Worm (Caenorhabditis elegans) whole organism, late embryonic: ENCODE measurements around the gene srh-47.

ENCODE experiments used
- F13H6.1 ChIP-seq: sonication (generic microtip); optimal IDR thresholded peaks from 2 replicates; lab custom pipeline; 2016; ENCODE audit warnings: missing genetic modification characterization, missing compliant biosample characterization
- K09A11.1 ChIP-seq: sonication (generic microtip); optimal IDR thresholded peaks from 2 replicates; lab custom pipeline; 2017; ENCODE audit warnings: antibody characterized with exemption, mild to moderate bottlenecking, missing genetic modification characterization, missing compliant biosample characterization; ENCODE audit not compliant: insufficient read depth
- ama-1 ChIP-seq: fragments of 150-350 bp; optimal IDR thresholded peaks from 2 replicates; lab custom pipeline; 2014
- ceh-19 ChIP-seq: fragments of 200-800 bp; sonication (Bioruptor generic); optimal IDR thresholded peaks from 2 replicates; lab custom pipeline; 2018; ENCODE audit warnings: mild to moderate bottlenecking, missing genetic modification characterization, missing compliant biosample characterization
- ceh-31 ChIP-seq: sonication (generic microtip); optimal IDR thresholded peaks from 2 replicates; lab custom pipeline; 2016; ENCODE audit warnings: missing genetic modification characterization, missing compliant biosample characterization
- ceh-34 ChIP-seq: sonication (generic microtip); optimal IDR thresholded peaks from 2 replicates; lab custom pipeline; 2016; ENCODE audit warnings: mild to moderate bottlenecking, missing genetic modification characterization, missing compliant biosample characterization
- ceh-45 ChIP-seq: fragments of 200-800 bp; sonication (Bioruptor generic); IDR thresholded peaks from 2 replicates; pipeline ENCODE4 v1.3.6; 2022; ENCODE audit warnings: missing genetic modification reagents, missing genetic modification characterization, missing compliant biosample characterization
- ceh-6 ChIP-seq: fragments of 200-800 bp; sonication (Bioruptor generic); optimal IDR thresholded peaks from 2 replicates; lab custom pipeline; 2018; ENCODE audit warnings: mild to moderate bottlenecking, missing genetic modification characterization, missing compliant biosample characterization
- dve-1 ChIP-seq: sonication (generic microtip); optimal IDR thresholded peaks from 2 replicates; lab custom pipeline; 2017; ENCODE audit warnings: antibody characterized with exemption, mild to moderate bottlenecking, missing genetic modification characterization, missing compliant biosample characterization
- ets-4 ChIP-seq: sonication (generic microtip); optimal IDR thresholded peaks from 2 replicates; lab custom pipeline; 2016; ENCODE audit warnings: missing genetic modification characterization, missing compliant biosample characterization
- eyg-1 ChIP-seq: sonication (generic microtip); optimal IDR thresholded peaks from 2 replicates; lab custom pipeline; 2016; ENCODE audit warnings: missing genotype, missing genetic modification characterization, missing compliant biosample characterization
- fkh-6 ChIP-seq: sonication (generic microtip); optimal IDR thresholded peaks from 2 replicates; lab custom pipeline; 2016; ENCODE audit warnings: missing genetic modification characterization, missing compliant biosample characterization
- gmeb-2 ChIP-seq: sonication (generic microtip); optimal IDR thresholded peaks from 2 replicates; lab custom pipeline; 2016; ENCODE audit warnings: missing genetic modification characterization, inconsistent platforms, missing compliant biosample characterization
- hlh-15 ChIP-seq: sonication (generic microtip); optimal IDR thresholded peaks from 2 replicates; lab custom pipeline; 2016; ENCODE audit warnings: missing genetic modification characterization, missing compliant biosample characterization
- hlh-30 ChIP-seq: sonication (generic microtip); optimal IDR thresholded peaks from 2 replicates; lab custom pipeline; 2017; ENCODE audit warnings: antibody characterized with exemption, missing genetic modification characterization, missing compliant biosample characterization; ENCODE audit not compliant: insufficient read depth
- nhr-232 ChIP-seq: sonication (generic microtip); optimal IDR thresholded peaks from 2 replicates; lab custom pipeline; 2016; ENCODE audit warnings: missing genetic modification characterization, missing compliant biosample characterization
- pag-3 ChIP-seq: sonication (generic microtip); optimal IDR thresholded peaks from 2 replicates; lab custom pipeline; 2016; ENCODE audit warnings: missing compliant biosample characterization, missing genetic modification characterization, borderline replicate concordance
- pax-1 ChIP-seq: fragments of 150-350 bp; optimal IDR thresholded peaks from 2 replicates; lab custom pipeline; 2014; ENCODE audit warnings: missing biosample characterization, missing genetic modification characterization
- pha-2 ChIP-seq: sonication (generic microtip); optimal IDR thresholded peaks from 2 replicates; lab custom pipeline; 2017; ENCODE audit warnings: mild to moderate bottlenecking, missing genetic modification characterization, missing compliant biosample characterization
- pqm-1 ChIP-seq: sonication (generic microtip); optimal IDR thresholded peaks from 2 replicates; lab custom pipeline; 2016; ENCODE audit warnings: missing genetic modification characterization, missing compliant biosample characterization
- pros-1 ChIP-seq: fragments of 150-350 bp; optimal IDR thresholded peaks from 2 replicates; lab custom pipeline; 2014; ENCODE audit warnings: missing biosample characterization, missing genetic modification reagents, missing genetic modification characterization
- ref-2 ChIP-seq: sonication (generic microtip); optimal IDR thresholded peaks from 2 replicates; lab custom pipeline; 2016; ENCODE audit warnings: missing genetic modification characterization, missing compliant biosample characterization
- rnt-1 ChIP-seq: sonication (generic microtip); optimal IDR thresholded peaks from 2 replicates; lab custom pipeline; 2016; ENCODE audit warnings: missing genetic modification characterization, missing compliant biosample characterization
- sox-4 ChIP-seq: sonication (generic microtip); optimal IDR thresholded peaks from 2 replicates; lab custom pipeline; 2017; ENCODE audit warnings: mild to moderate bottlenecking, missing genetic modification characterization, inconsistent platforms, missing compliant biosample characterization
- syd-9 ChIP-seq: sonication (generic microtip); optimal IDR thresholded peaks from 2 replicates; lab custom pipeline; 2016; ENCODE audit warnings: mild to moderate bottlenecking, missing genetic modification characterization, moderate library complexity, missing compliant biosample characterization
- tbx-2 ChIP-seq: sonication (generic microtip); optimal IDR thresholded peaks from 2 replicates; lab custom pipeline; 2016; ENCODE audit warnings: missing genetic modification characterization, missing compliant biosample characterization
- tbx-7 ChIP-seq: sonication (generic microtip); optimal IDR thresholded peaks from 2 replicates; lab custom pipeline; 2016; ENCODE audit warnings: missing genotype, missing genetic modification characterization, missing compliant biosample characterization
- unc-3 ChIP-seq, 2 experiments: fragments of 200-800 bp in 1 of 2; sonication (Bioruptor generic) in 1 of 2; sonication (generic microtip) in 1 of 2; conservative IDR thresholded peaks in 1 of 2; optimal IDR thresholded peaks in 1 of 2; 2 replicates each; pipeline versions ENCODE4 v1.3.6 to Lab custom; 2016 to 2022; ENCODE audit warnings: missing compliant biosample characterization in 2 of 2, missing genetic modification characterization in 2 of 2, missing genetic modification reagents in 1 of 2
- unc-42 ChIP-seq: sonication (generic microtip); optimal IDR thresholded peaks from 2 replicates; lab custom pipeline; 2016; ENCODE audit warnings: missing genotype, missing genetic modification characterization, missing compliant biosample characterization
- unc-55 ChIP-seq: sonication (generic microtip); optimal IDR thresholded peaks from 2 replicates; lab custom pipeline; 2017; ENCODE audit warnings: missing biosample characterization, missing genetic modification reagents, missing genetic modification characterization
- ztf-16 ChIP-seq: sonication (generic microtip); optimal IDR thresholded peaks from 2 replicates; lab custom pipeline; 2017; ENCODE audit warnings: missing genetic modification characterization, missing compliant biosample characterization

The srh-47 gene

DNA sequence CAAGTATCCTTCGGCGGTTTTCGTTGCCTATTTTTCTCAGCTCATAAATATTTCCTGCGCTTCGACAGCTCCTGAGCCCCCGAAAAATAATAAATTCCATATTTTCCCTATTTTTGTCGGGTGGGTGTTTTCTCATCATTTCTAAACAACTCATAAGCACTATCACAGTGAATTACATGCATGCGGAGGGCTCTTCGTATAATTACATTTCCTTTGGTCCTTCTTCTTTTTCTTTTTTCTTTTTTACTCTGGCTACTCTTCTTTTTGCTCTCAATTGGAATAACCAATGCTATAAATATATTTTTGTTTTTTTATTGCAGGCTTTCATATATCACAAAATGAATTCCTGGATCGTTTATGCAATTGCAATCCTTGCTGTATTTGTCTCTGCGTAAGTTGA lies 41.5 kb upstream of the srh-47 start, which contains the start of gene T02E9.5:
TSS of gene T02E9.5 (plus strand) at position 321 of the 400 bp plus-strand sequence.
- TF ChIP-seq unc-42 (tag; lab: Kevin White, UChicago) (peak; percentile 91), ets-4 (tag; lab: Kevin White, UChicago) (no peak)

DNA sequence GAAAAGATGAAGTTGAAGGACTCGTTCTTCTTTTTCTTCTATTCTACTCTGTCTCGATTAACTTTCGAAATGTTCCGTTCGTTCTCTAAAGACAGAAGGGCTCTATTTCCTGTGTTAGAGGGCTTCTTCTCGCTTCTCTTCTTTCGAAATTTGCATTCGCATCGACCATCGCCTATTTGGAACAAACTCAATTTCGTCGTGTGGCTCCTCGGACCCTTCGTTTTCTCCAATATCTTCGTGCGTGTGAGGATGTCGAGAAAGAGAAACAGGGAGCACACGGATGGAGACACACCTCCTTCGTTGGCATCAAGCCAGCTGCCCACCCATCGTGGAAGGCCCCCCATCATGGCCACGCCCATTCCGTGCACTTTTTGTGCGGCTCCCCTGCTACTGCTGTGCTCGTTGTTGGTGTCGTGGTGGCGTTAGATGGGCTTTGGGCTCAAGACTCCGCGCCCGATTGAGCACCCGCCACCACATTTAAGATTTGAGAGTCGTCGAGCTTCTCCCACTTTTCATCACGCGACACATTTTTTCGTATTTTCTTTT lies 40.8 kb upstream of the srh-47 start:
- TF ChIP-seq ets-4 (tag; lab: Kevin White, UChicago): no peak
- TF ChIP-seq tbx-2 (tag; lab: Kevin White, UChicago): peak; percentile 13
- peak; percentile 24 for TF ChIP-seq ceh-19 (GFP tag; lab: Kevin White, UChicago)
- TF ChIP-seq unc-42 (tag; lab: Kevin White, UChicago): peak; percentile 97
- TF ChIP-seq F13H6.1: no peak
- TF ChIP-seq ref-2 (tag; lab: Kevin White, UChicago): peak; percentile 26
- TF ChIP-seq pax-1 (tag; lab: Kevin White, UChicago): no peak
- TF ChIP-seq rnt-1 (tag; lab: Kevin White, UChicago): no peak
- no peak for TF ChIP-seq syd-9
- TF ChIP-seq ceh-34 (tag; lab: Kevin White, UChicago): peak; percentile 16
- TF ChIP-seq ceh-31: peak; percentile 38

DNA sequence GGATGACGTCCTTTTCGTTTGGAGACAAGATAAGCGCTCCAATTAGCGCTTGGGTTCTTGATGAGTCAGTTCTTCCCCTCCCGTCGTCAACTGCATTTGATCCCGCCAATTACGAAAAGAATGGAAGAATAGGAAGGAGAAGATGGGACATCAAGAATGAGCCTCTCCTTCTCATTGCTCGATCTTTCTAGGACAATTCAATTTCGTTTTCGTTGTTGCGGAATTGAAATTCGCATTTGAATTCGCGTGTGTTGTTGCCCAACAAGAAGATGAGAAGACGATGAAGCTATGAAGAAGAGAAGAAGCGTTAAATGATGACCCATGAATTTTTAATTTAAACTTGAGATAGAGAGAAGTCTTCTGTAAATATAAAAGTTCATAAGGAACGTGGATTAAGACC lies 36.4 kb upstream of the srh-47 start:
- no peak for TF ChIP-seq gmeb-2
- peak; percentile 90 for TF ChIP-seq unc-42 (tag; lab: Kevin White, UChicago)

DNA sequence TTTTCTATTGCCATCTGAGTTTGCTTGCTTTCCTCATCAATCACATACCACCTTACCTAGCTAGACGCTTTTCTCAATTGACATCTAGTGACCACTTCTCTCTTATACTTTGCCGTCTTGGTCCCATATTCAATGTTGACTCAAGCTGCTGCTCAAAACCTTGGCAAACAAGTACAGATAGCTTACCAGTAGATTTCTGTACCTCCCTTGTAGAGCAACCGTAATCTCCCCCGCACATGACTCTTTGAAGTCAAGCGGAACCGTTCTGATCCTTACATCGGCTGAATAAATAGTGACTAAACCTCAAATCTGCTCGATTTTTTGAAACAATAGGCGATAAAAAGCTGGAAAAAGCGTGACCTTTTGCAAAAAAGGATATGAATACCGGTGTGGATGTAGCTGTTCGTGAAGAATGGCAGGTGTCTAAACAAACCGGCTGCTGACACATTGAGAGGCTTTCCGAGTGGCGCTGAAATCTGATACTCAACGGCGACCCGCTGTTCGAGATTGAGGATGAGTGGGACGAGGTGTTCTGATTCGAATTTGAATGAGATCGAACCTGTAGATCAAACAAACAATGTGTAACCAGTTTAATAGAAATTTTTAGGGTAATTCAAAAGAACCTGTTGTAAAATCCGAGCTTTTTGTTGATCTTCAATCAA lies 35.4 kb upstream of the srh-47 start:
- TF ChIP-seq ztf-16 (no peak), pha-2 (tag; lab: Kevin White, UChicago) (peak; percentile 5), pax-1 (tag; lab: Kevin White, UChicago) (peak; percentile 95), unc-3 (GFP tag; conservative IDR thresholded peaks at IDR 0.05; lab: Robert Waterston, UW) (no peak), unc-3 (tag; optimal IDR thresholded peaks at IDR 0.05; lab: Kevin White, UChicago) (no peak), ceh-34 (tag; lab: Kevin White, UChicago) (peak; percentile 97)

DNA sequence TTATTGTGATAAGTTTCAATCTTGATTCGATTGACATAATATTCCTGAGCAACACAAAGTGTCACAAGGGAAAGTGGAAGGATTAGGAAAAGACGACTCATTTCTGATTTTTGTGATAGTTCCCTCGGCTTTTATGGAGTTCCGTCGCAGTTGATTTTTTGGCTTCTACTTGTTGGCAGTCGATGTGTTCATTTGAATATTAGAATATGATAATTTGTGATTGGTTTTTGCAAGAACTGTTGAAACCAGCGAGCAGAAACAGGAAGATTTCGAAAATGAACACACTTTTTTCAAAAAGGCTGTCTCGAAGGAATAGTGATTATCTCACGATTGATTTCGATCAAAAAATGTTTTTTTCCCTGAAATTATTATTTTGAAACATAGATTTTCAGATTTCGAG lies 33.8 kb upstream of the srh-47 start, which contains the start of gene T02E9.6:
TSS of gene T02E9.6 (minus strand) at position 101 of the 400 bp plus-strand sequence.
- TF ChIP-seq ceh-45 (GFP tag; lab: Robert Waterston, UW) (no peak), fkh-6 (tag; lab: Kevin White, UChicago) (no peak), pag-3 (tag; lab: Kevin White, UChicago) (no peak), syd-9 (no peak), rnt-1 (tag; lab: Kevin White, UChicago) (no peak), pros-1 (tag; lab: Kevin White, UChicago) (no peak), tbx-7 (tag; lab: Kevin White, UChicago) (no peak), pqm-1 (tag; lab: Kevin White, UChicago) (no peak)
- TF ChIP-seq, all 69 proteins: peak for 0

DNA sequence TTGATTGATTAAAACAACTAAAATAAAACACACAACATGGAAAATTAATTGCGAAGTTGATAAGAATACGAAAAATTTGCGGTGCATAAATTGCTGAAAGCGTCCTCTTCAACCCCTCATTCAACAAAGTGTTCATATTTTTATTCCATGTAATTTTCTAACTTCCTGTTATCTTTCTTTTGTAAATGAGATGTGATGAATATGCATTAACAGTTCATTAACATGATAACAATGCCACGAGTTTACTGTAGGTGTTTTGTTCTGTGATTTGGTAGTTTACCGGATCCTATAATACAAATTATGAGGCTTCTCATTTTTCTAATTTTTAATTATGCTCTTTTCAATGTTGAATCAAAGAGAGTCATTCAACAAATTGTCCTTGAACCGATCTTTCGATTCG lies 28.7 kb upstream of the srh-47 start, which contains the start of gene F47G9.6:
TSS of gene F47G9.6 (plus strand) at position 301 of the 400 bp plus-strand sequence.
- no peak for TF ChIP-seq sox-4
- no peak for TF ChIP-seq syd-9
- no peak for TF ChIP-seq nhr-232 (tag; lab: Kevin White, UChicago)
- TF ChIP-seq K09A11.1 (tag; lab: Kevin White, UChicago): no peak
- TF ChIP-seq ceh-19 (GFP tag; lab: Kevin White, UChicago): no peak
- no peak for TF ChIP-seq pax-1 (tag; lab: Kevin White, UChicago)
- no peak for TF ChIP-seq hlh-30 (tag; lab: Kevin White, UChicago)
- no peak for TF ChIP-seq pqm-1 (tag; lab: Kevin White, UChicago)
- TF ChIP-seq dve-1 (tag; lab: Kevin White, UChicago): no peak
- no peak for TF ChIP-seq eyg-1 (tag; lab: Kevin White, UChicago)
- no peak for TF ChIP-seq hlh-15
- no peak for TF ChIP-seq unc-55
- no peak for TF ChIP-seq ceh-6 (GFP tag; lab: Kevin White, UChicago)
- TF ChIP-seq ama-1 (lab: Kevin White, UChicago): no peak
- TF ChIP-seq ets-4 (tag; lab: Kevin White, UChicago): no peak
- no peak for TF ChIP-seq ceh-34 (tag; lab: Kevin White, UChicago)
